Worm (Caenorhabditis elegans): Measurements from ENCODE around the gene gsto-2.

ce11 chrIII:8578381-8578780 is 23.8 kb downstream of the gsto-2 start:
- TF ChIP-seq unc-86 (tag; optimal IDR thresholded peaks at IDR 0.05), result no peak
- no peak for TF ChIP-seq ref-2 (tag; optimal IDR thresholded peaks at IDR 0.05)
